Worm (Caenorhabditis elegans): Measurements from ENCODE around the gene R08C7.5.

DNA sequence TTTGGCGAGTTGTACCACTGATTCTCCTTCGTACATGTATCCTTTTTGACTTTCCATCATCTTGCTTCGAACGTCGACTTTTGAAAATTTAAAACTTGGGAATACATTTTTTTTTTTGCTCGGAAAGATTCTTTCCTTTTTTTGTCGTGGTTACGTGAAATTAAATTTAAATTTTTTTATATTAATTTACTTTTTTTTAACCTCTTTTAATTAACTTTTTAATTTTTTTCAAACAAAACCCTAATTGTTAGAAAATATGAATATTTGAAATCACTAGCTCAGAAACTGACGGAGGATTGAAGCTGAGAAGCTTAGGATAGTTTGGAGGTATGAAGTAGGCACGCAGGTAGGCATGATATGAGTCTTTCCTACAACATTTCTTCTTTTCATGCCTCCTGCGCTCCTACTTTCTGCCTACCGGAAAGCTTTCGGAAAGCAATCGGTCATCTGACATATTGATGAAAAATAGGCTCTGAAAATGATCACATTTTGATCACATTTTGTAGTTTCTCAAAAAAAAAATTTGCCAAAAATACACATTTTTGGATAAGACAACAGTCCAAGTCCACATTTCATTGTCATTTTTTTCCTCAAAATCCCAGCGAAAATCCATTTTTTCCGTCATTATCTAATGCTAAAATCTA is 4.5 kb downstream of the R08C7.5 start, which contains the start of the genes R08C7.8 and R08C7.4:
- no peak for TF ChIP-seq chd-7 (tag; optimal IDR thresholded peaks at IDR 0.05)
- TF ChIP-seq ets-4 (GFP tag; optimal IDR thresholded peaks at IDR 0.05), result no peak
- no peak for TF ChIP-seq F52B5.7 (tag; optimal IDR thresholded peaks at IDR 0.05)
- no peak for TF ChIP-seq mes-4 (tag; optimal IDR thresholded peaks at IDR 0.05)
- TF ChIP-seq F49E8.2 (tag; optimal IDR thresholded peaks at IDR 0.05; ENCODE audit: insufficient read depth), result no peak
- no peak for TF ChIP-seq tlf-1 (GFP tag; optimal IDR thresholded peaks at IDR 0.05)
- TF ChIP-seq dpl-1 (GFP tag; optimal IDR thresholded peaks at IDR 0.05), result no peak
- no peak for TF ChIP-seq snpc-4 (GFP tag; optimal IDR thresholded peaks at IDR 0.05)
- TF ChIP-seq snpc-4 (tag; optimal IDR thresholded peaks at IDR 0.05), result no peak
- TF ChIP-seq Y95B8A.8 (GFP tag; IDR thresholded peaks at IDR 0.05), result no peak
- TF ChIP-seq ztf-22 (GFP tag; optimal IDR thresholded peaks at IDR 0.05), result no peak
- no peak for TF ChIP-seq F55B11.4 (tag; optimal IDR thresholded peaks at IDR 0.05; ENCODE audit: borderline replicate concordance, insufficient read depth)
- TF ChIP-seq ccch-3 (GFP tag; optimal IDR thresholded peaks at IDR 0.05), result no peak
- TF ChIP-seq let-607 (tag; optimal IDR thresholded peaks at IDR 0.05), result no peak

All from whole organism, young adult.